Worm (Caenorhabditis elegans) whole organism, early embryonic: Measurements from ENCODE around the gene T01D1.3.

Experiments used
- ama-1 ChIP-seq: fragments of 150-350 bp; optimal IDR thresholded peaks from 2 replicates; lab custom pipeline; 2014
- ceh-36 ChIP-seq: sonication (generic microtip); optimal IDR thresholded peaks from 2 replicates; lab custom pipeline; 2016; ENCODE audit warnings: missing genetic modification characterization, inconsistent platforms, missing compliant biosample characterization
- scrt-1 ChIP-seq: fragments of 200-800 bp; sonication (Bioruptor generic); IDR thresholded peaks from 2 replicates; pipeline ENCODE4 v1.3.6; 2022; ENCODE audit warnings: missing genetic modification characterization, missing compliant biosample characterization

DNA sequence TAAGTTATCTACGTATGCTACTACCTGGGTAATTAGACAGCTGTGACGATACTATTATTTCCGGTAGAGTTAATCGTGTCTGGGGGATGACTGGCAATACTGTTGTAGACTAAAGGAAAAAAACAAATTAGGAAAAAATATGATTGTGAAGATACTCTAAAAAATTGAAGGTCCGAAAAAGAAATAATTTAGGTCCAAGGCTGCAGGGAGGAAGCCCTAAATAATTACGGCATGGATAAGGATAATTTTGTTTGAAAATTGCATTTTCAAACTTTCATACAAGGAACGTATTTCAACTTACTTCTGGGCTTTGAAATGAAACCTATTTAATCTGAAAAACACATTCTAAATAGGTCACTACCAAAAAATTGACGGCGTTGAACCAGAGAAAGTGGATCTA lies 46.8 kb downstream of the T01D1.3 start, which contains the start of gene srd-3:
- TF ChIP-seq scrt-1 (GFP tag; lab: Robert Waterston, UW) (no peak), ama-1 (lab: Kevin White, UChicago) (no peak), ceh-36 (tag; lab: Kevin White, UChicago) (no peak)
